Worm (Caenorhabditis elegans): ENCODE results near the gene rdl-1.

rdl-1 gene

DNA sequence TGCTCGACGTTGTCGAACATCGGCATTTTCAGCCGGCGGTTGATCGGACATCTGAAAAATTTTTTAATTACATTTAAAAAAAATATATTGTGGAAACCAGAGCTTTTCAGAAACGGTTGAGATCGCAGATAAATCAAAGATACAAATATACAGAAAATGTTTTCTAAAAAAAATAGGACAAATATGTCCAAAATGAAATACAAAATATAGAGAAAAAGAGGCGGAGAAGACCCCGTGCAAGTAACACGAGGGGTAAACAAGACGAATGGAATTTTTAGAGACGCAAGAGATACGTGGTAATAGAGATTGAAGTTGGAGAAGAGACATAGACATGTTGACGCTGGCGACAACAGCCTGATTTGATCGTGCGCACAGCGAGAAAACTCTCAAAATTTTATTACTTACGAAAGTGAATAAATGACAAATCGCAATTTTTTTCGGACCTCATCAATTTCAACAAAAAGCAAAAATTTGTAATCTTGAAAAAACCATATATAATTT is 45.7 kb upstream of the rdl-1 start, which contains the start of gene cdgs-1:
TSS of gene cdgs-1 (minus strand) at position 51 of the 501 bp plus-strand sequence.
- TF ChIP-seq mdl-1 (tag; optimal IDR thresholded peaks at IDR 0.05) (peak; percentile 62 to 64), ztf-11 (tag; optimal IDR thresholded peaks at IDR 0.05) (no peak), sem-4 (tag; optimal IDR thresholded peaks at IDR 0.05) (no peak), nhr-129 (tag; optimal IDR thresholded peaks at IDR 0.05) (peak; percentile 77), lin-39 (tag; optimal IDR thresholded peaks at IDR 0.05) (no peak), ZK546.5 (tag; optimal IDR thresholded peaks at IDR 0.05) (no peak), F13H6.1 (tag; optimal IDR thresholded peaks at IDR 0.05) (peak; percentile 19), elt-1 (tag; optimal IDR thresholded peaks at IDR 0.05) (no peak), nhr-6 (tag; optimal IDR thresholded peaks at IDR 0.05) (no peak), fos-1 (tag; optimal IDR thresholded peaks at IDR 0.05) (peak; percentile 20), nhr-25 (tag; optimal IDR thresholded peaks at IDR 0.05) (peak; percentile 30), mab-5 (tag; optimal IDR thresholded peaks at IDR 0.05) (no peak), egl-27 (tag; optimal IDR thresholded peaks at IDR 0.05) (no peak), unc-39 (tag; optimal IDR thresholded peaks at IDR 0.05) (no peak), sma-9 (GFP tag; optimal IDR thresholded peaks at IDR 0.05) (peak; percentile 63), sma-9 (tag; optimal IDR thresholded peaks at IDR 0.05) (no peak), unc-55 (GFP tag; optimal IDR thresholded peaks at IDR 0.05) (peak; percentile 57), R02D3.7 (tag; optimal IDR thresholded peaks at IDR 0.05) (no peak), Y55F3AM.14 (GFP tag; optimal IDR thresholded peaks at IDR 0.05) (no peak), nhr-10 (tag; optimal IDR thresholded peaks at IDR 0.05) (no peak), alr-1 (tag; optimal IDR thresholded peaks at IDR 0.05) (no peak), dmd-4 (tag; optimal IDR thresholded peaks at IDR 0.05) (no peak), crh-2 (tag; optimal IDR thresholded peaks at IDR 0.05) (peak; percentile 75), lsy-2 (tag; optimal IDR thresholded peaks at IDR 0.05) (peak in 1 of 2 experiments; percentile 59), gmeb-1 (tag; optimal IDR thresholded peaks at IDR 0.05) (no peak), nhr-77 (tag; optimal IDR thresholded peaks at IDR 0.05) (no peak), C34F6.9 (tag; optimal IDR thresholded peaks at IDR 0.05) (peak; percentile 73), lin-11 (tag; optimal IDR thresholded peaks at IDR 0.05) (no peak), zag-1 (tag; optimal IDR thresholded peaks at IDR 0.05) (no peak), ztf-1 (GFP tag; conservative IDR thresholded peaks at IDR 0.05) (no peak), sma-3 (GFP tag; optimal IDR thresholded peaks at IDR 0.05) (no peak), ceh-16 (tag; optimal IDR thresholded peaks at IDR 0.05) (no peak)

DNA sequence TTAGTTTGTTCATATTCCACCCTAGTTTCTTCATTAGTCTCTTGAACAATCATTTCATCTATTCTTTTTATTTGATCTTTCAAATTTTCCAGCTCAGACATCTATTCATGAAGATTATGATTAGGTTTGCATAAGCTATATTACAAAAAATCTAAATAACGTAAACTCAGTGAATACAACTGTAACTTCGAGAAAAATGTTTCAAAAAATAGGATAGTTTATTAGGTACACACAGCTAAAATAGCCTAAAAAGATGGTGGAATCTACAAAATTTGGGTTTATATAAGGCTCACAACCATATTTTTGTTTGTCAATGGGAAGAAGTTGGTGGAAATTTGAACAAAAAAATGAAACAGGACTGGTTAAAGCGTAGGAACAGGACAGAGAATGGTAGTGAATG is 42.6 kb upstream of the rdl-1 start, which contains the start of gene zgpa-1:
TSS of gene zgpa-1 (minus strand) at position 101 of the 400 bp plus-strand sequence.
- TF ChIP-seq nhr-25 (tag; optimal IDR thresholded peaks at IDR 0.05): no peak
- TF ChIP-seq Y55F3AM.14 (GFP tag; optimal IDR thresholded peaks at IDR 0.05): no peak
- TF ChIP-seq lin-11 (tag; optimal IDR thresholded peaks at IDR 0.05): no peak

DNA sequence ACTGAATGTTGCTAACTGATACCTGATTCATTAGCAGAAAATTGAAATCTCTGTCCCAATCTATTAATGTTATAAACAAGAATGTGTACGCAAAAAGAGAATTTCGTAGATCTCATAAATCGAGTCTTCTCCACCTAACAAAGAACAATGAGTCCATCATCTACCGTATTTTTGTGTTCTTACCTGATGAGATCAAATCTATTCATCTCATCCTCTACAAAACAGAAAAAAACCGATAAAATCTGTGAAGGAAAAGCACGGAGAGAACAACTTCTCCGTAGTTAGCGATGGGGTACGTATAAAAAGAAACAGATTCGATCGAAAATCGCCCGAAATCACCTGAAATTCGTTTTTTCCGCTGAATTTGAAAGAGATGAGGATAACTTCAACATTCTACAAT is 38.5 kb upstream of the rdl-1 start, which contains the start of gene C33H5.1:
TSS of gene C33H5.1 (plus strand) at position 330 of the 400 bp plus-strand sequence.
- TF ChIP-seq alr-1 (tag; optimal IDR thresholded peaks at IDR 0.05) (no peak), elt-1 (tag; optimal IDR thresholded peaks at IDR 0.05) (peak; percentile 59), sma-9 (GFP tag; optimal IDR thresholded peaks at IDR 0.05) (no peak), sma-9 (tag; optimal IDR thresholded peaks at IDR 0.05) (no peak), ZK546.5 (tag; optimal IDR thresholded peaks at IDR 0.05) (no peak), mab-5 (tag; optimal IDR thresholded peaks at IDR 0.05) (no peak), ztf-11 (tag; optimal IDR thresholded peaks at IDR 0.05) (no peak)

DNA sequence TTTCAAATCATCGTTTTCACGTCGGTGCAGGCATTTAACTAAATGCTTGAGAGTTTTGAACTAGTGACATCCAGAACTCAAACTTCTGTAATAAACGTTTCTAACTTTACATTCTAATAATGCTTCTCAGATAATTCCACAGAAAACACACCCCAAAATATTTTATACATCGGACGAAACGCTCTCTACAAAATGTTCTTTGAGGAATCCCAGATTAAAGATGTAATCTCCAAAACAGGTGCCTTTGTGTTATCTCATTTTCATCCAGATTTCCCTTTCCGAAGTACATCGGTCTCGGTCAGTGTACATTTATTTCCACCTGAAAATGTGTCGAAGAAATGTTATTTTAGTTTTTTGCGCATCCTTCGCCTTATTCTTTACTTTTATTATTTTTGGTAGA is 34.7 kb upstream of the rdl-1 start, which contains the start of gene C33H5.2:
TSS of gene C33H5.2 (plus strand) at position 301 of the 400 bp plus-strand sequence.
- TF ChIP-seq ZK546.5 (tag; optimal IDR thresholded peaks at IDR 0.05) (no peak), mbf-1 (tag; optimal IDR thresholded peaks at IDR 0.05) (no peak), nhr-77 (tag; optimal IDR thresholded peaks at IDR 0.05) (no peak), C34F6.9 (tag; optimal IDR thresholded peaks at IDR 0.05) (no peak), gmeb-1 (tag; optimal IDR thresholded peaks at IDR 0.05) (no peak), nhr-237 (tag; optimal IDR thresholded peaks at IDR 0.05) (no peak), F13H6.1 (tag; optimal IDR thresholded peaks at IDR 0.05) (no peak), unc-62 (GFP tag; optimal IDR thresholded peaks at IDR 0.05) (no peak), lin-11 (tag; optimal IDR thresholded peaks at IDR 0.05) (no peak), nhr-25 (tag; optimal IDR thresholded peaks at IDR 0.05) (no peak), mdl-1 (tag; optimal IDR thresholded peaks at IDR 0.05) (no peak), unc-39 (tag; optimal IDR thresholded peaks at IDR 0.05) (no peak), zag-1 (tag; optimal IDR thresholded peaks at IDR 0.05) (no peak), lsy-2 (tag; optimal IDR thresholded peaks at IDR 0.05) (no peak)

Data from whole organism, L2 larva.